Worm (Caenorhabditis elegans): ENCODE data around the gene tbc-13.
A peak's percentile ranks its signal among the peaks of the same experiment; 100 is the strongest.

tbc-13 gene

ce11 chrX:12518469-12518868 is 33.6 kb downstream of the tbc-13 start:
- TF ChIP-seq ceh-83 (GFP tag; optimal IDR thresholded peaks at IDR 0.05), result no peak
- no peak for TF ChIP-seq pha-4 (tag; optimal IDR thresholded peaks at IDR 0.05)
- no peak for TF ChIP-seq elt-1 (tag; optimal IDR thresholded peaks at IDR 0.05; ENCODE audit: borderline replicate concordance, insufficient read depth)
- no peak for TF ChIP-seq nhr-12 (tag; optimal IDR thresholded peaks at IDR 0.05)
- TF ChIP-seq sem-2 (GFP tag; optimal IDR thresholded peaks at IDR 0.05), result no peak
- TF ChIP-seq bed-3 (GFP tag; optimal IDR thresholded peaks at IDR 0.05), result no peak
- no peak for TF ChIP-seq ham-2 (GFP tag; optimal IDR thresholded peaks at IDR 0.05)
- no peak for TF ChIP-seq nhr-237 (tag; optimal IDR thresholded peaks at IDR 0.05)
- no peak for TF ChIP-seq mls-2 (tag; optimal IDR thresholded peaks at IDR 0.05)
- TF ChIP-seq tbx-8 (GFP tag; optimal IDR thresholded peaks at IDR 0.05), result no peak
- no peak for TF ChIP-seq snpc-4 (tag; optimal IDR thresholded peaks at IDR 0.05)
- no peak for TF ChIP-seq lsy-2 (tag; optimal IDR thresholded peaks at IDR 0.05)
- TF ChIP-seq ztf-11 (tag; optimal IDR thresholded peaks at IDR 0.05), result no peak
- no peak for TF ChIP-seq mep-1 (tag; optimal IDR thresholded peaks at IDR 0.05)
- no peak for TF ChIP-seq unc-62 (GFP tag; optimal IDR thresholded peaks at IDR 0.05)
- TF ChIP-seq unc-39 (tag; optimal IDR thresholded peaks at IDR 0.05), result no peak
- no peak for TF ChIP-seq blmp-1 (tag; optimal IDR thresholded peaks at IDR 0.05)
- no peak for TF ChIP-seq nhr-76 (tag; optimal IDR thresholded peaks at IDR 0.05)
- TF ChIP-seq zip-8 (tag; optimal IDR thresholded peaks at IDR 0.05), result no peak

DNA sequence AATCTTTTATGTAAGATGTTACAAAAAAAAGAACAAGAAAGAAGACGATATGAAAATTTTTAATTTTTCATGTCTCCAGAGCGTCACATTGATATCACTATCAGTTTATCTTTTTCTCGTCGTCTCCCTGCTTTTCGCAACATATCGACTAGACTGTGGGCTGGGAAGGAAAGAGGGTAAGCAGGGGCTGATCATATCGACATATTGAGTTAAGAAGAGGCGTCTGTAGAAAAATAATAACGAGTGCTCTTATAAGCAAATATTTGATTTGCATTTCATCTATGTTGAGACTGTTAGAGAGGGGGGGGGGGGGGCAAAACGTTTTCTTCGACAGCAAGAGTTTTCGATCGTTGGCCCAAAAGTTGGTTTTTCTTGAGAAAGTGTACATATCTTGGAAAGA is 34.1 kb downstream of the tbc-13 start:
- no peak for TF ChIP-seq ceh-83 (GFP tag; optimal IDR thresholded peaks at IDR 0.05)

DNA sequence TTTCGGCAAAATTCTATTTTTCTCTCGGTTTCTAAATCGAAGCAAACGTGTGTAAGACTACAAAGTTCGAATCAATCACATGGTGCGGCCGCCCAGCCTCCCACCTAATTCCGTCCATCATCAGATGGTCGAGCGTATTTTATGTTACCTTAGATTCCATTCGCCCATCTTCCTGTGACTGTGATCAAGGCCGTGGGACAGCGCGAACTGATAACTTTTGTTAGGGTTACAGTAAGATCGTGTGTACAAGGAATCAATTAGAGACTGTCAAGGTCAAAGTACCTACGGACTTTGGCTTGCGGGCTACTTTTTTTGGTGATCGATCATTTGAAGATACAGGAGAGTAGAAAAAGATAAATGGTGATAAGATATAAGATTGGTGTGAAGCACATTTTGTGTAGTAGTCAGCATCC is 38.2 kb downstream of the tbc-13 start:
- TF ChIP-seq ztf-11 (tag; optimal IDR thresholded peaks at IDR 0.05) (no peak), M03D4.4 (tag; optimal IDR thresholded peaks at IDR 0.05) (no peak), nhr-12 (tag; optimal IDR thresholded peaks at IDR 0.05) (no peak), ceh-39 (tag; optimal IDR thresholded peaks at IDR 0.05) (no peak), bed-3 (GFP tag; optimal IDR thresholded peaks at IDR 0.05) (no peak), blmp-1 (tag; optimal IDR thresholded peaks at IDR 0.05) (no peak), mep-1 (tag; optimal IDR thresholded peaks at IDR 0.05) (no peak), elt-3 (tag; optimal IDR thresholded peaks at IDR 0.05) (no peak), nhr-237 (tag; optimal IDR thresholded peaks at IDR 0.05) (no peak), unc-120 (tag; optimal IDR thresholded peaks at IDR 0.05; ENCODE audit: poor library complexity, severe bottlenecking) (no peak)

DNA sequence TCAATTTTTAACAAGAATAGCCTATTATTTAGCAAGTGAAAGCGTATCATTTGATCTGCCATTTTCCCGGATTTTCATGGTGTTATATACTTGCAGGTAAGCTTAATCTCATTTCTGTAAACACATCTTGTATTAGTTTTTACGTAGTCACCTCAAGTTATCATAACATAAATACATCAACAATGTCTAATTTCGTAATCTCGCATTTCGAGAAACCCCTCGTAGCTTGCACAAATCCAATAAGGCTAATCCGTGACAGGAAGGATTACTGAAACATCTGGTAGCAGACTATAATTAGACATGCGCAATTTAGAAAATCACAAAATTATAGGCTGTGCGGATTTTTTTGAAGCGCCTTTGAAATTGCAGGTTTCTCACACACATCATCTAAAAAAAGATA is 39.7 kb downstream of the tbc-13 start:
- TF ChIP-seq ces-1 (GFP tag; optimal IDR thresholded peaks at IDR 0.05) (peak; percentile 81), unc-120 (tag; optimal IDR thresholded peaks at IDR 0.05; ENCODE audit: poor library complexity, severe bottlenecking) (no peak), ceh-83 (GFP tag; optimal IDR thresholded peaks at IDR 0.05) (no peak), nhr-2 (tag; optimal IDR thresholded peaks at IDR 0.05) (no peak)

DNA sequence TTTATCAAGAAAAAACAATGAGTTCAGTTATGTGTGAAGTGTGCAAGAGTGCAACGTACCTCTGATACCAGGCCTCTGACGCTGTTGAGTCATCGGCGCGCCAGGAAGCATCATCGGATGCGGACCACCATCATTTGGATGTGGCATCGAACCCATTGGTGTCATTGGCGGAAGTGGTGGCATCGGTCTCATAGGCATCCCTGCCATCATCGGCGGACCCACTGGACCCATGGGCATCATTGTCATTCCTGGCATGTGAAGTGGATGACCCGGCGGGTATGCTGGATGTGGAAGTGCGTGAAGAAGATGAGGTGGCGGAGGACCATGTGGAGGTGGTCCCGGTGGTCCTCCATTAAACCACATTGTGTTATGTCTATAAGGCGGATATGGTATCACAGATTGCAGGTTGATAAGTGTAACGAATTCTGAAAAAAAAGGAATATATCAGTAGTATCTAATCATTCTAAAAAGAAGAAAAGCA is 40.5 kb downstream of the tbc-13 start, which contains the start of gene scd-1:
scd-1 (minus strand) TSS at position 431 of the 481 bp plus-strand sequence.
- TF ChIP-seq nhr-237 (tag; optimal IDR thresholded peaks at IDR 0.05) (no peak), unc-120 (tag; optimal IDR thresholded peaks at IDR 0.05; ENCODE audit: poor library complexity, severe bottlenecking) (no peak)

DNA sequence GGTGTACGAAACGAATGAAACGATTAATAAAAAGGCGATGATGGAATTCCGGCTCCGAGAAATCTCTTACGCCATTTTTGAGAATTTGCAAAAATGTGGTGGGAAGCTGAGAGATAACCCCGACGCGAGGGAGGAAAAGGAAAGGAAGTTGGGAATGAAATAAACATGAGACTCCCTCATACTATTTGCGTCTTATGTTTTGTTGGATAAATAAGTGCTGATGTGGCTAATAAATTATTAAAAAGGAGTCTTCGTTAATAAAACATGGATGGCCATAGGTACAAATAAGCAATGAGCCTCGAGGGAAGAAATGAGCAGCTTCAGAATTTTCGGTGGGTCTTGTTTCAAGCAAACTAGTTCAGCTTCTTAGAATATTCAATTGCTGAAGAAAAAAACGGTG is 47.6 kb downstream of the tbc-13 start:
- TF ChIP-seq mep-1 (tag; optimal IDR thresholded peaks at IDR 0.05), result no peak
- no peak for TF ChIP-seq elt-3 (tag; optimal IDR thresholded peaks at IDR 0.05)
- TF ChIP-seq nhr-76 (tag; optimal IDR thresholded peaks at IDR 0.05), result no peak
- no peak for TF ChIP-seq bed-3 (GFP tag; optimal IDR thresholded peaks at IDR 0.05)
- TF ChIP-seq unc-62 (GFP tag; optimal IDR thresholded peaks at IDR 0.05), result no peak
- TF ChIP-seq tbx-8 (GFP tag; optimal IDR thresholded peaks at IDR 0.05), result no peak
- TF ChIP-seq mab-5 (tag; optimal IDR thresholded peaks at IDR 0.05), result no peak
- no peak for TF ChIP-seq blmp-1 (tag; optimal IDR thresholded peaks at IDR 0.05)
- TF ChIP-seq lsy-2 (tag; optimal IDR thresholded peaks at IDR 0.05), result no peak
- no peak for TF ChIP-seq lin-13 (tag; optimal IDR thresholded peaks at IDR 0.05)

- TF ChIP-seq elt-1 (tag; optimal IDR thresholded peaks at IDR 0.05; ENCODE audit: borderline replicate concordance, insufficient read depth) (no peak), lin-13 (tag; optimal IDR thresholded peaks at IDR 0.05) (no peak), ceh-83 (GFP tag; optimal IDR thresholded peaks at IDR 0.05) (no peak), tbx-8 (GFP tag; optimal IDR thresholded peaks at IDR 0.05) (no peak), nhr-2 (tag; optimal IDR thresholded peaks at IDR 0.05) (no peak), unc-39 (tag; optimal IDR thresholded peaks at IDR 0.05) (no peak), unc-120 (tag; optimal IDR thresholded peaks at IDR 0.05; ENCODE audit: poor library complexity, severe bottlenecking) (no peak), ztf-11 (tag; optimal IDR thresholded peaks at IDR 0.05) (no peak), lsy-2 (tag; optimal IDR thresholded peaks at IDR 0.05) (no peak), mep-1 (tag; optimal IDR thresholded peaks at IDR 0.05) (no peak)
These were observed 49.6 kb downstream of the tbc-13 start for ce11 chrX:12534476-12534875.

All from whole organism, mixed stage, embryonic.